ENCODE assay signal across 2 worm cellular contexts in genomic region chrII:9746069-9746468, ce11.
TF ChIP-seq lines count a peak whose summit lies in the region.

Y53C12B.1 (minus strand) TSS chrII:9746078.
nos-3 (plus strand) TSS chrII:9746316.

TF ChIP-seq in whole organism, L1 larva, 84 proteins besides CTCF, POLR2A, EP300 and RAD21 (continued from another document):
- TF ChIP-seq hpl-2 (GFP tag; optimal IDR thresholded peaks at IDR 0.05; lab: Kevin White, UChicago) (no peak), zip-4 (GFP tag; optimal IDR thresholded peaks at IDR 0.05; lab: Kevin White, UChicago) (no peak), elt-2 (tag; optimal IDR thresholded peaks at IDR 0.05; lab: Kevin White, UChicago) (peak; percentile 28), irx-1 (tag; optimal IDR thresholded peaks at IDR 0.05; lab: Kevin White, UChicago) (peak; percentile 68), nhr-12 (tag; optimal IDR thresholded peaks at IDR 0.05; lab: Kevin White, UChicago) (no peak), ceh-88 (GFP tag; IDR thresholded peaks at IDR 0.05; lab: Robert Waterston, UW) (no peak), nhr-47 (tag; optimal IDR thresholded peaks at IDR 0.05; lab: Kevin White, UChicago) (peak; percentile 80), fkh-10 (GFP tag; optimal IDR thresholded peaks at IDR 0.05; lab: Kevin White, UChicago) (peak; percentile 27), jun-1 (tag; optimal IDR thresholded peaks at IDR 0.05; lab: Kevin White, UChicago) (peak; percentile 59), zag-1 (tag; optimal IDR thresholded peaks at IDR 0.05; lab: Kevin White, UChicago) (no peak), Y116A8C.19 (tag; optimal IDR thresholded peaks at IDR 0.05; lab: Kevin White, UChicago; ENCODE audit: borderline replicate concordance) (no peak), C34B4.2 (tag; optimal IDR thresholded peaks at IDR 0.05; lab: Kevin White, UChicago) (no peak), lin-15B (tag; optimal IDR thresholded peaks at IDR 0.05; lab: Kevin White, UChicago) (peak; percentile 57), mab-9 (GFP tag; IDR thresholded peaks at IDR 0.05; lab: Robert Waterston, UW) (no peak), lin-35 (GFP tag; optimal IDR thresholded peaks at IDR 0.05; lab: Kevin White, UChicago) (peak; percentile 83 to 87), tbx-2 (tag; optimal IDR thresholded peaks at IDR 0.05; lab: Kevin White, UChicago) (peak; percentile 75), ztf-11 (tag; optimal IDR thresholded peaks at IDR 0.05; lab: Kevin White, UChicago) (no peak), unc-86 (tag; optimal IDR thresholded peaks at IDR 0.05; lab: Kevin White, UChicago) (peak; percentile 71), ets-5 (GFP tag; IDR thresholded peaks at IDR 0.05; lab: Robert Waterston, UW) (no peak), nhr-19 (GFP tag; conservative IDR thresholded peaks at IDR 0.05; lab: Robert Waterston, UW) (peak; percentile 82), fkh-8 (tag; optimal IDR thresholded peaks at IDR 0.05; lab: Kevin White, UChicago) (peak; percentile 62), tlp-1 (tag; optimal IDR thresholded peaks at IDR 0.05; lab: Kevin White, UChicago) (no peak), ama-1 (optimal IDR thresholded peaks at IDR 0.05; lab: Kevin White, UChicago) (no peak), lsy-2 (tag; optimal IDR thresholded peaks at IDR 0.05; lab: Kevin White, UChicago) (peak; percentile 99)

TF ChIP-seq in whole organism, L4 larva, 104 proteins besides CTCF, POLR2A, EP300 and RAD21 (continued from another document):
- TF ChIP-seq zfp-3 (GFP tag; conservative IDR thresholded peaks at IDR 0.05; lab: Robert Waterston, UW): no peak
- no peak for TF ChIP-seq spr-3 (GFP tag; optimal IDR thresholded peaks at IDR 0.05; lab: Kevin White, UChicago)
- TF ChIP-seq egl-27 (tag; optimal IDR thresholded peaks at IDR 0.05; lab: Kevin White, UChicago): no peak
- TF ChIP-seq jun-1 (tag; optimal IDR thresholded peaks at IDR 0.05; lab: Kevin White, UChicago): no peak
- TF ChIP-seq F49E8.2 (tag; optimal IDR thresholded peaks at IDR 0.05; lab: Kevin White, UChicago; ENCODE audit: borderline replicate concordance): no peak
- TF ChIP-seq ZK337.2 (GFP tag; IDR thresholded peaks at IDR 0.05; lab: Robert Waterston, UW): no peak
- TF ChIP-seq nhr-76 (tag; optimal IDR thresholded peaks at IDR 0.05; lab: Kevin White, UChicago): no peak
- peak; percentile 97 for TF ChIP-seq D1046.2 (GFP tag; IDR thresholded peaks at IDR 0.05; lab: Robert Waterston, UW)
- no peak for TF ChIP-seq daf-19 (GFP tag; conservative IDR thresholded peaks at IDR 0.05; lab: Robert Waterston, UW)
- no peak for TF ChIP-seq tag-97 (GFP tag; IDR thresholded peaks at IDR 0.05; lab: Robert Waterston, UW)
- TF ChIP-seq lin-29 (GFP tag; IDR thresholded peaks at IDR 0.05; lab: Robert Waterston, UW): no peak
- TF ChIP-seq daf-12 (tag; optimal IDR thresholded peaks at IDR 0.05; lab: Kevin White, UChicago): no peak
- TF ChIP-seq egl-43 (GFP tag; IDR thresholded peaks at IDR 0.05; lab: Robert Waterston, UW): no peak
- no peak for TF ChIP-seq Y105C5A.15 (GFP tag; IDR thresholded peaks at IDR 0.05; lab: Robert Waterston, UW)
- TF ChIP-seq nhr-111 (GFP tag; optimal IDR thresholded peaks at IDR 0.05; lab: Kevin White, UChicago): no peak
- TF ChIP-seq set-16 (GFP tag; IDR thresholded peaks at IDR 0.05; lab: Robert Waterston, UW): no peak
- peak; percentile 24 for TF ChIP-seq fkh-10 (GFP tag; optimal IDR thresholded peaks at IDR 0.05; lab: Kevin White, UChicago)
- TF ChIP-seq gei-8 (GFP tag; optimal IDR thresholded peaks at IDR 0.05; lab: Kevin White, UChicago): no peak
- TF ChIP-seq nhr-41 (GFP tag; IDR thresholded peaks at IDR 0.05; lab: Robert Waterston, UW): no peak
- no peak for TF ChIP-seq lin-15B (tag; optimal IDR thresholded peaks at IDR 0.05; lab: Kevin White, UChicago)
- no peak for TF ChIP-seq daf-8 (GFP tag; IDR thresholded peaks at IDR 0.05; lab: Robert Waterston, UW)
- TF ChIP-seq attf-4 (tag; optimal IDR thresholded peaks at IDR 0.05; lab: Kevin White, UChicago): no peak
- TF ChIP-seq mdt-29 (GFP tag; IDR thresholded peaks at IDR 0.05; lab: Robert Waterston, UW): no peak
- TF ChIP-seq madf-5 (GFP tag; IDR thresholded peaks at IDR 0.05; lab: Robert Waterston, UW): no peak
- no peak for TF ChIP-seq lin-39 (tag; optimal IDR thresholded peaks at IDR 0.05; lab: Kevin White, UChicago)
- no peak for TF ChIP-seq F10B5.3 (tag; optimal IDR thresholded peaks at IDR 0.05; lab: Kevin White, UChicago)
- TF ChIP-seq zag-1 (tag; optimal IDR thresholded peaks at IDR 0.05; lab: Kevin White, UChicago): no peak
- no peak for TF ChIP-seq Y75B8A.6 (GFP tag; IDR thresholded peaks at IDR 0.05; lab: Robert Waterston, UW)
- TF ChIP-seq pqm-1 (tag; optimal IDR thresholded peaks at IDR 0.05; lab: Kevin White, UChicago): no peak
